Fruit fly (Drosophila melanogaster) whole organism, embryonic: ENCODE measurements around the gene mld.
A peak's percentile ranks its signal among the peaks of the same experiment; 100 is the strongest.

ENCODE experiments used
- Aef1 ChIP-seq: fragments of 200-800 bp; sonication (Bioruptor generic); IDR thresholded peaks from 3 replicates; pipeline ENCODE4 v1.3.6; 2022; ENCODE audit warnings: missing biosample characterization, missing genetic modification characterization
- Antp ChIP-seq: fragments of 200-800 bp; sonication (Bioruptor generic); optimal IDR thresholded peaks from 3 replicates; lab custom pipeline; 2016; ENCODE audit warnings: missing biosample characterization, missing genetic modification characterization
- Atf3 ChIP-seq: fragments of 200-800 bp; sonication (Bioruptor generic); optimal IDR thresholded peaks from 3 replicates; lab custom pipeline; 2016; ENCODE audit warnings: missing biosample characterization, missing genetic modification characterization
- Bteb2 ChIP-seq: fragments of 200-800 bp; sonication (Bioruptor generic); optimal IDR thresholded peaks from 2 replicates; lab custom pipeline; 2016; ENCODE audit warnings: missing biosample characterization, missing genetic modification characterization
- CG10565 ChIP-seq: fragments of 200-800 bp; sonication (Bioruptor generic); optimal IDR thresholded peaks from 3 replicates; lab custom pipeline; 2016; ENCODE audit warnings: missing biosample characterization, mild to moderate bottlenecking, missing genetic modification characterization
- CG10979 ChIP-seq: fragments of 200-800 bp; sonication (Bioruptor generic); optimal IDR thresholded peaks from 2 replicates; lab custom pipeline; 2018; ENCODE audit warnings: missing biosample characterization, mild to moderate bottlenecking, missing genetic modification characterization, moderate library complexity
- CG11696 ChIP-seq: fragments of 200-800 bp; sonication (Bioruptor generic); IDR thresholded peaks from 2 replicates; pipeline ENCODE4 v1.3.6; 2022; ENCODE audit warnings: missing biosample characterization, missing genetic modification characterization
- CG13123 ChIP-seq: fragments of 200-800 bp; sonication (Bioruptor generic); optimal IDR thresholded peaks from 2 replicates; lab custom pipeline; 2016; ENCODE audit warnings: missing biosample characterization, missing genetic modification characterization
- CG13624 ChIP-seq: fragments of 200-800 bp; sonication (Bioruptor generic); optimal IDR thresholded peaks from 2 replicates; lab custom pipeline; 2016; ENCODE audit warnings: missing biosample characterization, missing genetic modification characterization
- CG15479 ChIP-seq: fragments of 200-800 bp; sonication (Bioruptor generic); optimal IDR thresholded peaks from 3 replicates; lab custom pipeline; 2019; ENCODE audit warnings: missing biosample characterization, mild to moderate bottlenecking, missing genetic modification characterization, moderate library complexity
- CG17186 ChIP-seq: fragments of 200-800 bp; sonication (Bioruptor generic); optimal IDR thresholded peaks from 3 replicates; lab custom pipeline; 2017; ENCODE audit warnings: missing biosample characterization, missing genetic modification reagents, missing genetic modification characterization
- CG17829 ChIP-seq: fragments of 200-800 bp; optimal IDR thresholded peaks from 2 replicates; lab custom pipeline; 2019; ENCODE audit warnings: missing biosample characterization, mild to moderate bottlenecking, missing genetic modification characterization, moderate library complexity
- CG3163 ChIP-seq: fragments of 200-800 bp; sonication (Bioruptor generic); optimal IDR thresholded peaks from 3 replicates; lab custom pipeline; 2016; ENCODE audit warnings: missing biosample characterization, missing genetic modification characterization
- CG32772 ChIP-seq: fragments of 200-800 bp; sonication (Bioruptor generic); IDR thresholded peaks from 2 replicates; pipeline ENCODE4 v1.3.6; 2022; ENCODE audit warnings: missing biosample characterization, missing genetic modification characterization
- CG3281 ChIP-seq: fragments of 200-800 bp; sonication (Bioruptor generic); optimal IDR thresholded peaks from 3 replicates; lab custom pipeline; 2017; ENCODE audit warnings: missing biosample characterization, mild to moderate bottlenecking, missing genetic modification characterization
- CG34224 ChIP-seq: fragments of 200-800 bp; sonication (Bioruptor generic); IDR thresholded peaks from 3 replicates; pipeline ENCODE4 v1.3.6; 2022; ENCODE audit warnings: missing biosample characterization, missing genetic modification characterization; ENCODE audit not compliant: partially characterized antibody
- CG42726 ChIP-seq: fragments of 200-800 bp; sonication (Bioruptor generic); IDR thresholded peaks from 2 replicates; pipeline ENCODE4 v1.3.6; 2022; ENCODE audit warnings: missing biosample characterization, missing genetic modification characterization; ENCODE audit not compliant: partially characterized antibody
- CG43689 ChIP-seq: fragments of 200-800 bp; sonication (Bioruptor generic); IDR thresholded peaks from 2 replicates; pipeline ENCODE4 v1.3.6; 2022; ENCODE audit warnings: missing biosample characterization, missing genetic modification characterization
- CG4707 ChIP-seq: fragments of 200-800 bp; sonication (Bioruptor generic); optimal IDR thresholded peaks from 2 replicates; lab custom pipeline; 2018; ENCODE audit warnings: missing biosample characterization, mild to moderate bottlenecking, missing genetic modification characterization, moderate library complexity
- CG4854 ChIP-seq: fragments of 200-800 bp; sonication (Bioruptor generic); optimal IDR thresholded peaks from 2 replicates; lab custom pipeline; 2016; ENCODE audit warnings: missing biosample characterization, missing genetic modification characterization, inconsistent platforms
- CG6654 ChIP-seq: fragments of 200-800 bp; sonication (Bioruptor generic); optimal IDR thresholded peaks from 2 replicates; lab custom pipeline; 2017; ENCODE audit warnings: missing biosample characterization, mild to moderate bottlenecking, missing genetic modification characterization
- CG8281 ChIP-seq: fragments of 200-800 bp; sonication (Bioruptor generic); optimal IDR thresholded peaks from 2 replicates; lab custom pipeline; 2018; ENCODE audit warnings: missing biosample characterization, mild to moderate bottlenecking, missing genetic modification characterization, moderate library complexity
- CG9876 ChIP-seq: fragments of 200-800 bp; sonication (Bioruptor generic); optimal IDR thresholded peaks from 2 replicates; lab custom pipeline; 2016; ENCODE audit warnings: missing biosample characterization, missing genetic modification characterization
- CoRest ChIP-seq: fragments of 200-800 bp; sonication (Bioruptor generic); optimal IDR thresholded peaks from 3 replicates; lab custom pipeline; 2018; ENCODE audit warnings: missing biosample characterization, mild to moderate bottlenecking, missing genetic modification characterization, moderate library complexity
- Dip3 ChIP-seq: fragments of 200-800 bp; sonication (Bioruptor generic); optimal IDR thresholded peaks from 3 replicates; lab custom pipeline; 2016; ENCODE audit warnings: missing biosample characterization, missing genetic modification characterization
- Gug ChIP-seq: fragments of 200-800 bp; sonication (Bioruptor generic); IDR thresholded peaks from 4 replicates; pipeline ENCODE4 v1.3.6; 2022; ENCODE audit warnings: missing biosample characterization, missing genetic modification characterization
- H15 ChIP-seq: fragments of 200-800 bp; sonication (Bioruptor generic); IDR thresholded peaks from 3 replicates; pipeline ENCODE4 v1.3.6; 2022; ENCODE audit warnings: missing biosample characterization, missing genetic modification characterization
- Hand ChIP-seq: fragments of 200-800 bp; sonication (Bioruptor generic); optimal IDR thresholded peaks from 2 replicates; lab custom pipeline; 2017; ENCODE audit warnings: mild to moderate bottlenecking, missing biosample characterization, missing genetic modification reagents, missing genetic modification characterization
- Lpt ChIP-seq: fragments of >200 bp; optimal IDR thresholded peaks from 2 replicates; lab custom pipeline; 2018; ENCODE audit warnings: missing biosample characterization, missing genetic modification characterization
- MESR4 ChIP-seq: fragments of 200-800 bp; sonication (Bioruptor generic); optimal IDR thresholded peaks from 2 replicates; lab custom pipeline; 2018; ENCODE audit warnings: missing biosample characterization, mild to moderate bottlenecking, missing genetic modification characterization, moderate library complexity
- Neu2 ChIP-seq: fragments of 200-800 bp; sonication (Bioruptor generic); optimal IDR thresholded peaks from 3 replicates; lab custom pipeline; 2016; ENCODE audit warnings: missing biosample characterization, missing genetic modification characterization, borderline replicate concordance
- ab ChIP-seq: fragments of 200-800 bp; sonication (Bioruptor generic); optimal IDR thresholded peaks from 2 replicates; lab custom pipeline; 2016; ENCODE audit warnings: missing biosample characterization, missing genetic modification characterization
- ara ChIP-seq: fragments of 200-800 bp; sonication (Bioruptor generic); IDR thresholded peaks from 2 replicates; pipeline ENCODE4 v1.3.6; 2022; ENCODE audit warnings: missing biosample characterization, missing genetic modification characterization
- cas ChIP-seq: fragments of 200-800 bp; sonication (Bioruptor generic); IDR thresholded peaks from 2 replicates; pipeline ENCODE4 v1.3.6; 2022; ENCODE audit warnings: missing biosample characterization, missing genetic modification characterization
- caup ChIP-seq: fragments of 200-800 bp; sonication (Bioruptor generic); optimal IDR thresholded peaks from 3 replicates; lab custom pipeline; 2017; ENCODE audit warnings: missing biosample characterization, mild to moderate bottlenecking, missing genetic modification characterization, moderate library complexity; ENCODE audit not compliant: severe bottlenecking
- exex ChIP-seq: fragments of 200-800 bp; sonication (Bioruptor generic); optimal IDR thresholded peaks from 4 replicates; lab custom pipeline; 2018; ENCODE audit warnings: missing biosample characterization, mild to moderate bottlenecking, missing genetic modification characterization, moderate library complexity
- fu2 ChIP-seq: fragments of 200-800 bp; sonication (Bioruptor generic); optimal IDR thresholded peaks from 2 replicates; lab custom pipeline; 2016; ENCODE audit warnings: missing biosample characterization, missing genetic modification characterization
- gce ChIP-seq: fragments of 200-800 bp; sonication (Bioruptor generic); IDR thresholded peaks from 3 replicates; pipeline ENCODE4 v1.3.6; 2022; ENCODE audit warnings: missing biosample characterization, missing genetic modification characterization
- gfzf ChIP-seq: fragments of 200-800 bp; sonication (Bioruptor generic); optimal IDR thresholded peaks from 2 replicates; lab custom pipeline; 2016; ENCODE audit warnings: missing biosample characterization, mild to moderate bottlenecking, missing genetic modification characterization, moderate library complexity
- hb ChIP-seq: fragments of 200-800 bp; sonication (Bioruptor generic); IDR thresholded peaks from 3 replicates; pipeline ENCODE4 v1.3.6; 2022; ENCODE audit warnings: missing biosample characterization, missing genetic modification characterization; ENCODE audit not compliant: partially characterized antibody
- insv ChIP-seq, 2 experiments: fragments of 200-800 bp; sonication (Bioruptor generic); optimal IDR thresholded peaks; 3 replicates each; lab custom pipeline; 2016 to 2018; ENCODE audit warnings: missing biosample characterization in 2 of 2, missing genetic modification characterization in 2 of 2
- ken ChIP-seq: fragments of 200-800 bp; sonication (Bioruptor generic); IDR thresholded peaks from 3 replicates; pipeline ENCODE4 v1.3.6; 2022; ENCODE audit warnings: missing biosample characterization, missing genetic modification characterization
- lola ChIP-seq, 3 experiments: fragments of >200 bp in 2 of 3; fragments of 200-800 bp in 1 of 3; sonication (Bioruptor generic) in 1 of 3; optimal IDR thresholded peaks; 2 replicates each; lab custom pipeline; 2017 to 2019; ENCODE audit warnings: missing biosample characterization in 3 of 3, missing genetic modification characterization in 3 of 3, mild to moderate bottlenecking in 1 of 3, moderate library complexity in 1 of 3
- nom ChIP-seq: fragments of 200-800 bp; sonication (Bioruptor generic); optimal IDR thresholded peaks from 2 replicates; lab custom pipeline; 2017; ENCODE audit warnings: missing biosample characterization, missing genetic modification characterization, mild to moderate bottlenecking, moderate library complexity, missing genetic modification reagents
- pros ChIP-seq: fragments of 200-800 bp; sonication (Bioruptor generic); optimal IDR thresholded peaks from 3 replicates; lab custom pipeline; 2019; ENCODE audit warnings: missing biosample characterization, mild to moderate bottlenecking, missing genetic modification characterization, moderate library complexity
- run ChIP-seq: fragments of 200-800 bp; sonication (Bioruptor generic); optimal IDR thresholded peaks from 3 replicates; lab custom pipeline; 2018; ENCODE audit warnings: missing biosample characterization, mild to moderate bottlenecking, missing genetic modification characterization
- tin ChIP-seq: fragments of 200-800 bp; sonication (Bioruptor generic); optimal IDR thresholded peaks from 3 replicates; lab custom pipeline; 2016; ENCODE audit warnings: missing biosample characterization, missing genetic modification characterization
- unpg ChIP-seq: fragments of 200-800 bp; sonication (Bioruptor generic); optimal IDR thresholded peaks from 3 replicates; lab custom pipeline; 2018; ENCODE audit warnings: missing biosample characterization, mild to moderate bottlenecking, missing genetic modification characterization, moderate library complexity
- z ChIP-seq: fragments of 200-800 bp; sonication (Bioruptor generic); IDR thresholded peaks from 3 replicates; pipeline ENCODE4 v1.3.6; 2022; ENCODE audit warnings: missing biosample characterization, missing genetic modification characterization
- zen2 ChIP-seq: fragments of 200-800 bp; sonication (Bioruptor generic); IDR thresholded peaks from 3 replicates; pipeline ENCODE4 v1.3.6; 2022; ENCODE audit warnings: missing biosample characterization, missing genetic modification characterization; ENCODE audit not compliant: partially characterized antibody

Gene mld

DNA sequence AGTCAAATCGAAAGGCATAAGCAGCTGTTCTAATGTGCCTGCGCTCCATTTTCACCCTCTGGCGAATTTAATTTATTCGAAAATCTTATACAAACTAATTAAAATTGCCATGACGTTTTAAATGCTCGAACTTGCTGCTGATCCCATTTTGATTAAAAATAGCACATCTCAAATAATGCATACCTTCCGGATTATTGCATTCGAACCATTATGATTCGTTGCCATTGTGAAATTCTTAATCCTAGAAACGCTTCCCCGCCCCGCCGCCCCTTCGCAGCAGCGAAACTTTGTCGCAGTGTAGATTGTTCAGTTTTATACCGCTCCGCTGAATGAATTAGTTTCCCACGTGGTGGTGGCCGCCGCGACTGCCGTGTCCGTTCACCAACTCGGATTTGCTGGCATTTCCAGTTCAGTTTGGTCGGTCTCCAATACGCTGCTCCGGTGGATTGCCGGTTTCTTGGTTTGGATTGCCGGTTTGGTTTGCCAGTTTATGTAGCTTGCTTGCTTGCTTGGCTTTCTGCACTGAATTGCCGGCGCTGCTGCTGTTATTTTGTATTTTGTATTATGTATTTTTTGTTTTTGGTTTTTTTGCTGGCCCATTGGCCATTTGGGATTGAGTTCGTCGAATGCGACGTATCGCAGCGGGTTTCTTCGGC, 13.2 kb downstream of the mld start (continued):
- TF ChIP-seq CG9876 (GFP tag; lab: Kevin White, UChicago) (no peak), CG13123 (GFP tag; lab: Kevin White, UChicago) (no peak), lola (GFP tag; optimal IDR thresholded peaks at IDR 0.05; lab: Kevin White, UChicago) (no peak), ab (GFP tag; lab: Kevin White, UChicago) (no peak), Dip3 (GFP tag; lab: Kevin White, UChicago) (no peak), CG17186 (no peak), CG10979 (tag; lab: Kevin White, UChicago) (peak; percentile 16), CG17829 (tag; lab: Kevin White, UChicago) (peak; percentile 28), exex (tag; lab: Kevin White, UChicago) (no peak), CG34224 (GFP tag; lab: Robert Waterston, UW) (no peak), MESR4 (GFP tag; lab: Kevin White, UChicago) (no peak), CG4707 (no peak), CG4854 (no peak), run (tag; lab: Kevin White, UChicago) (no peak), Gug (GFP tag; lab: Robert Waterston, UW) (peak; percentile 34; the same call in 1 of the 4 replicates), Aef1 (GFP tag; lab: Robert Waterston, UW) (no peak), hb (GFP tag; lab: Robert Waterston, UW) (no peak), Lpt (no peak), caup (no peak), H15 (GFP tag; lab: Robert Waterston, UW) (no peak), ken (GFP tag; lab: Robert Waterston, UW) (no peak), Neu2 (no peak), pros (GFP tag; lab: Kevin White, UChicago) (no peak), zen2 (no peak), CG10565 (GFP tag; lab: Kevin White, UChicago) (no peak), Antp (GFP tag; lab: Kevin White, UChicago) (no peak), ara (GFP tag; lab: Robert Waterston, UW) (no peak), CG32772 (GFP tag; lab: Robert Waterston, UW) (no peak), CG42726 (GFP tag; lab: Robert Waterston, UW) (no peak), Bteb2 (GFP tag; lab: Kevin White, UChicago) (no peak), CG3163 (no peak), CG15479 (no peak), fu2 (GFP tag; lab: Kevin White, UChicago) (no peak), CoRest (tag; lab: Kevin White, UChicago) (peak; percentile 13), Atf3 (GFP tag; lab: Kevin White, UChicago) (no peak), CG6654 (GFP tag; lab: Kevin White, UChicago) (no peak), CG11696 (GFP tag; lab: Robert Waterston, UW) (no peak), CG43689 (no peak), CG13624 (GFP tag; lab: Kevin White, UChicago) (peak; percentile 49), cas (no peak), CG8281 (tag; lab: Kevin White, UChicago) (no peak), gfzf (GFP tag; lab: Kevin White, UChicago) (no peak), tin (GFP tag; lab: Kevin White, UChicago) (no peak), z (GFP tag; lab: Robert Waterston, UW) (no peak), nom (no peak), Hand (no peak), gce (GFP tag; lab: Robert Waterston, UW) (no peak), unpg (GFP tag; lab: Kevin White, UChicago) (no peak), insv (GFP tag; optimal IDR thresholded peaks at IDR 0.05; lab: Kevin White, UChicago) (no peak), CG3281 (GFP tag; lab: Kevin White, UChicago) (no peak)
